Worm (Caenorhabditis elegans): ENCODE measurements around the gene B0564.2.
A peak's percentile ranks its signal among the peaks of the same experiment; 100 is the strongest.
"Not testable (repeated sequence)": the region's sequence is repeated elsewhere in the genome, so short reads cannot be mapped to it uniquely, and the experiment has no call there.

Gene B0564.2

ce11 chrIV:13112982-13113381 is 5.5 kb downstream of the B0564.2 start, which contains the start of gene best-2:
best-2 (minus strand) TSS chrIV:13113082.
- no peak for TF ChIP-seq lin-26 (GFP tag; IDR thresholded peaks at IDR 0.05)

DNA sequence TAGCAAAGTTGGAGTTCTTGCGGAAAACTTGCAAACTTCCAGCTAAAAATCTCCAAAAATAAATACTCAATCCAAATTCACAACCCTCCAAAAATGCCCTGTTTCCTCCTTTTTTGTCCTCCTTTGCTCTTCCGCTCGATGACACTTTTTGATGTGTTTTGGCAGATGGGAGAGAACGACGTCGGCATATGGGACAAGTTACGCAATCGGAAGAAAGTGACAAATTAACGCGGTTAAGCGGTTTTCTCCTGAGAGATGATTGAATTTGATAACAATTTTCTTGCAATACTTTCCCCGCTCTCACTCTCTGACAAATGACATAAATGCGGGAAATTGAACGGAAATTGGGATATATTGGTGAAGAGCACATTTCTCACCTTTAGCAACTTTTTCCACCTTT is 9.2 kb downstream of the B0564.2 start:
- TF ChIP-seq T07F8.4 (tag; optimal IDR thresholded peaks at IDR 0.05) (no peak), nfya-1 (tag; optimal IDR thresholded peaks at IDR 0.05; ENCODE audit: borderline replicate concordance, insufficient read depth) (no peak), K12H6.12 (tag; optimal IDR thresholded peaks at IDR 0.05) (no peak), D2030.7 (GFP tag; IDR thresholded peaks at IDR 0.05) (no peak), akir-1 (GFP tag; optimal IDR thresholded peaks at IDR 0.05) (no peak), attf-5 (GFP tag; optimal IDR thresholded peaks at IDR 0.05) (no peak), Y79H2A.3 (GFP tag; conservative IDR thresholded peaks at IDR 0.05) (no peak), Y53G8AR.9 (GFP tag; conservative IDR thresholded peaks at IDR 0.05) (no peak), nhr-27 (tag; optimal IDR thresholded peaks at IDR 0.05) (no peak), ztf-22 (GFP tag; optimal IDR thresholded peaks at IDR 0.05) (no peak), unc-62 (GFP tag; optimal IDR thresholded peaks at IDR 0.05) (no peak), mcd-1 (GFP tag; IDR thresholded peaks at IDR 0.05) (no peak), F23B12.7 (tag; optimal IDR thresholded peaks at IDR 0.05; ENCODE audit: insufficient read depth) (no peak), F10E7.11 (tag; optimal IDR thresholded peaks at IDR 0.05) (no peak), lin-26 (GFP tag; IDR thresholded peaks at IDR 0.05) (no peak), nfya-2 (GFP tag; IDR thresholded peaks at IDR 0.05) (no peak)

DNA sequence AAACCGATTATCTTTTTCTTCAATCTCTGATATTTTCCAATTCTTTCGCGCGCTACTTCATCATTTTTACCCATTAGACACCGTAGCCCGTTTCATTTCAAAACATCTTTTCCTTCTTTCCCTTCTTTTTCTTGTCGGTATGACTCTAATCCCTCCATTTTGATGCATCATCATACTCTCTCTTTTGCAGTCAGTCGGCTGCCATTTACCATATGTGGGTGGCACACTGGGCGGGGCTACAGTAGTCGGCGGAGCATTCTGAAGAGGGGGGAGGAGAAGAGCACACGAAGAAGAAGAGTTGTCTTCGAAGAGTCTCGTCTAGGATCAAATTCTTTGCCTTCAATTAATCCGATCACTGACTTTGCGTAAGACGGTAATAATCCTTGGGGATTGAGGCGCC is 11.3 kb downstream of the B0564.2 start, which contains the start of gene unc-30:
Gene unc-30 (plus strand): TSS at position 184 of the 400 bp plus-strand sequence.
- peak; percentile 38 for TF ChIP-seq K12H6.12 (tag; optimal IDR thresholded peaks at IDR 0.05)
- TF ChIP-seq hrde-1 (tag; optimal IDR thresholded peaks at IDR 0.05; ENCODE audit: borderline replicate concordance): no peak

DNA sequence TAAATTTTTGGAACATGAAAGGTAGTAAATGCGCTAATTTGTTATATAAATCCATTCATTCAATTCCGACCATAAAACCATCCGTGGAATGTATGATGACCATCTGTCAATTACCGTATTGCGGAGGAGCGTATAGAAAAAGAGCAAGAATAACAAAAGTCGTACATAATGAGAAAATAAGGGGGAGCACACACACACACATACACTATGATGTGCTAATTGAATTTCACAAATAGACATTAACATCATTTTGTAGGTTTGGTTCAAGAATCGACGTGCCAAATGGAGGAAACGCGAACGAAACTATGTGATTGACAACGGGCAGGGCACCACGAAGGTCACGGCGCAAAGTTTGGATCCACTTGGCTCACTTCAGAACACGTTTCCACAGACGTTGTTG is 13.9 kb downstream of the B0564.2 start:
- no peak for TF ChIP-seq ccch-3 (GFP tag; optimal IDR thresholded peaks at IDR 0.05)
- TF ChIP-seq Y95B8A.8 (GFP tag; IDR thresholded peaks at IDR 0.05): no peak
- no peak for TF ChIP-seq tlf-1 (GFP tag; optimal IDR thresholded peaks at IDR 0.05)
- TF ChIP-seq egrh-3 (GFP tag; IDR thresholded peaks at IDR 0.05): no peak

ce11 chrIV:13125999-13126398 is 18.5 kb downstream of the B0564.2 start:
- TF ChIP-seq lsy-27 (tag; optimal IDR thresholded peaks at IDR 0.05; ENCODE audit: borderline replicate concordance, insufficient read depth): no peak
- TF ChIP-seq cebp-2 (GFP tag; IDR thresholded peaks at IDR 0.05): 0 out of 2 replicates have a peak, but pooled peaks have one; percentile 41
- TF ChIP-seq zfh-2 (GFP tag; conservative IDR thresholded peaks at IDR 0.05): 0 out of 2 replicates have a peak, but pooled peaks have one; percentile 15
- no peak for TF ChIP-seq snpc-4 (GFP tag; optimal IDR thresholded peaks at IDR 0.05)
- no peak for TF ChIP-seq snpc-4 (tag; optimal IDR thresholded peaks at IDR 0.05)

DNA sequence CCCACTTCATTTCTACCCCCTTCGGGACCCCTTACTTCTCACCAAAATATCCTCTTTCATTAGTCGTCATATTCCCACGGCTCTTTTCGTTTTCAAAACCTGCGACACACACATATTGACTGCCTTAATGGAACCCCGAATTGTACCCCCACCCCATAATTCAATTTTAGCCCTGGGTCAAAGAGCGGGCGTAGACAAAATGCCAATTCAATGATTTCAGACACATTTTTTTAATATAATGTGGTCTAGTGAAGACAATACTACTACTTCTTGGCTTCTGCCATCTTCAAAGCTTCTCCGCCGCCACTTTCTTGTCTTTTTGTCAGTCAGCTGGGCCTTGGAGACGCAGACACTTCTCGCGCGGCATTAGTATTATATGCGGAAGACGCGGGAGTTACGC is 20.3 kb downstream of the B0564.2 start:
- TF ChIP-seq cebp-2 (GFP tag; IDR thresholded peaks at IDR 0.05) (0 out of 2 replicates have a peak, but pooled peaks have one; percentile 51), hlh-26 (GFP tag; conservative IDR thresholded peaks at IDR 0.05) (no peak)

ce11 chrIV:13140792-13141191 is 33.3 kb downstream of the B0564.2 start:
- TF ChIP-seq attf-6 (GFP tag; IDR thresholded peaks at IDR 0.05) (0 out of 2 replicates have a peak, but pooled peaks have one; percentile 26), tbp1 (GFP tag; optimal IDR thresholded peaks at IDR 0.05) (peak; percentile 87), rpc-1 (optimal IDR thresholded peaks at IDR 0.05) (peak; percentile 42), rpc-1 (tag; optimal IDR thresholded peaks at IDR 0.05) (peak; percentile 63), snpc-4 (tag; optimal IDR thresholded peaks at IDR 0.05) (peak in 1 of 4 experiments; percentile 36), lin-26 (GFP tag; IDR thresholded peaks at IDR 0.05) (peak; percentile 91), ceh-58 (GFP tag; IDR thresholded peaks at IDR 0.05) (0 out of 2 replicates have a peak, but pooled peaks have one; percentile 20), dox-1 (GFP tag; IDR thresholded peaks at IDR 0.05) (peak; percentile 49), pbrm-1 (GFP tag; IDR thresholded peaks at IDR 0.05) (peak; percentile 57), madf-6 (GFP tag; IDR thresholded peaks at IDR 0.05) (peak; percentile 54; the same call in 1 of the 2 replicates), B0261.1 (tag; optimal IDR thresholded peaks at IDR 0.05) (peak; percentile 57), cebp-2 (GFP tag; IDR thresholded peaks at IDR 0.05) (peak; percentile 92), nfyb-1 (GFP tag; IDR thresholded peaks at IDR 0.05) (peak; percentile 82), D2030.7 (GFP tag; IDR thresholded peaks at IDR 0.05) (0 out of 2 replicates have a peak, but pooled peaks have one; percentile 26)
- not testable (repeated sequence) for TF ChIP-seq snpc-4 (GFP tag; optimal IDR thresholded peaks at IDR 0.05)

Measured in whole organism, young adult.